Worm (Caenorhabditis elegans): ENCODE results near the gene twk-21.

ce11 chrX:16297123-16297522 lies 2.6 kb upstream of the twk-21 start:
- TF ChIP-seq unc-62 (GFP tag; optimal IDR thresholded peaks at IDR 0.05 in 1 of 2) (no peak), unc-62 (tag; optimal IDR thresholded peaks at IDR 0.05) (no peak), T26A8.4 (GFP tag; IDR thresholded peaks at IDR 0.05) (no peak), nhr-237 (tag; optimal IDR thresholded peaks at IDR 0.05) (no peak), mdt-29 (GFP tag; IDR thresholded peaks at IDR 0.05) (no peak)
